Worm (Caenorhabditis elegans): Measurements from ENCODE around the gene gpc-1.

DNA sequence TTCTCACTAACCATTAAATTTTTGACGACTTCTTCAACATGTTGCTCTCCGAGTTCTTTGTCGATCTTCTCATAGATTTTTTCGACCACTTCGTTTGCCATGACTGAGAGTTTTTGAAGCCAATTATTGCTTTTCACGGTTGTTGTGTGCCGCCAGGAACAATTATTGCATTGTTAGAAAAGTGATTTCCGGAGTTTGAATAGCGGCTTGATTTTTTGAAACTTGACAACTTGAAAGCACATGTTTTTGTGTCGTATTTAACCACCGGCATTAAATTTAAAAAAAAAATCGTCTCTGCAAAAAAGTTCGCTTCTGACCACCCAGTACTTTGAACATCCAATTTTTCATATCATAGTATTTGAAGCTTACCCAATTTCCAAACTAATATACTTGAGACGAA is 38.7 kb downstream of the gpc-1 start, which contains the start of gene C52G5.3:
- TF ChIP-seq lin-13 (tag; optimal IDR thresholded peaks at IDR 0.05): no peak
- no peak for TF ChIP-seq elt-1 (tag; optimal IDR thresholded peaks at IDR 0.05; ENCODE audit: borderline replicate concordance, insufficient read depth)
